Worm (Caenorhabditis elegans) whole organism, L2 larva: ENCODE measurements around the gene srz-54.
A peak's percentile ranks its signal among the peaks of the same experiment; 100 is the strongest.

Source experiments
- C34F6.9 ChIP-seq: fragments of 150-350 bp; optimal IDR thresholded peaks from 2 replicates; lab custom pipeline; 2014; ENCODE audit warnings: missing biosample characterization, missing genetic modification characterization
- Y55F3AM.14 ChIP-seq: fragments of 200-800 bp; sonication (Bioruptor generic); optimal IDR thresholded peaks from 2 replicates; lab custom pipeline; 2018; ENCODE audit warnings: mild to moderate bottlenecking, missing genetic modification characterization, missing compliant biosample characterization
- ZK546.5 ChIP-seq: sonication (generic microtip); optimal IDR thresholded peaks from 2 replicates; lab custom pipeline; 2017; ENCODE audit warnings: missing biosample characterization, missing genetic modification characterization
- aly-2 ChIP-seq: fragments of 150-350 bp; optimal IDR thresholded peaks from 2 replicates; lab custom pipeline; 2014; ENCODE audit warnings: missing biosample characterization, missing genetic modification characterization
- crh-2 ChIP-seq: sonication (generic microtip); optimal IDR thresholded peaks from 2 replicates; lab custom pipeline; 2017; ENCODE audit warnings: missing biosample characterization, missing genetic modification characterization
- dmd-4 ChIP-seq: sonication (generic microtip); optimal IDR thresholded peaks from 2 replicates; lab custom pipeline; 2017; ENCODE audit warnings: missing biosample characterization, missing genetic modification characterization
- egl-27 ChIP-seq: sonication (generic microtip); optimal IDR thresholded peaks from 3 replicates; lab custom pipeline; 2017; ENCODE audit warnings: missing biosample characterization, missing genetic modification reagents, missing genetic modification characterization
- fos-1 ChIP-seq: fragments of 150-350 bp; optimal IDR thresholded peaks from 2 replicates; lab custom pipeline; 2014; ENCODE audit warnings: missing biosample characterization, missing genetic modification characterization
- gmeb-1 ChIP-seq: fragments of 150-350 bp; optimal IDR thresholded peaks from 2 replicates; lab custom pipeline; 2014; ENCODE audit warnings: missing biosample characterization, missing genetic modification characterization
- lin-13 ChIP-seq: fragments of 150-350 bp; optimal IDR thresholded peaks from 2 replicates; lab custom pipeline; 2014; ENCODE audit warnings: missing biosample characterization, missing genetic modification reagents, missing genetic modification characterization
- lin-39 ChIP-seq: fragments of 150-350 bp; optimal IDR thresholded peaks from 2 replicates; lab custom pipeline; 2014; ENCODE audit warnings: missing biosample characterization, missing genetic modification reagents, missing genetic modification characterization
- lsy-2 ChIP-seq, 2 experiments: fragments of 150-350 bp in 1 of 2; sonication (generic microtip) in 1 of 2; optimal IDR thresholded peaks; 2 replicates each; lab custom pipeline; 2014 to 2017; ENCODE audit warnings: missing biosample characterization in 2 of 2, missing genetic modification characterization in 2 of 2
- mab-5 ChIP-seq: fragments of 150-350 bp; optimal IDR thresholded peaks from 2 replicates; lab custom pipeline; 2014; ENCODE audit warnings: missing biosample characterization, missing genetic modification characterization
- mdl-1 ChIP-seq, 2 experiments: fragments of 150-350 bp in 1 of 2; sonication (generic microtip) in 1 of 2; optimal IDR thresholded peaks; 2 replicates each; lab custom pipeline; 2017; ENCODE audit warnings: missing biosample characterization in 2 of 2, missing genetic modification characterization in 2 of 2
- nhr-11 ChIP-seq: fragments of 150-350 bp; optimal IDR thresholded peaks from 2 replicates; lab custom pipeline; 2014; ENCODE audit warnings: missing biosample characterization, missing genetic modification characterization
- nhr-129 ChIP-seq: fragments of 150-350 bp; optimal IDR thresholded peaks from 2 replicates; lab custom pipeline; 2014; ENCODE audit warnings: missing biosample characterization, missing genetic modification characterization
- nhr-21 ChIP-seq: fragments of 150-350 bp; optimal IDR thresholded peaks from 2 replicates; lab custom pipeline; 2014; ENCODE audit warnings: missing biosample characterization, missing genetic modification characterization
- nhr-23 ChIP-seq: fragments of 150-350 bp; optimal IDR thresholded peaks from 2 replicates; lab custom pipeline; 2014; ENCODE audit warnings: missing biosample characterization, missing genetic modification reagents, missing genetic modification characterization
- nhr-25 ChIP-seq: fragments of 150-350 bp; sonication (generic microtip); optimal IDR thresholded peaks from 3 replicates; lab custom pipeline; 2014; ENCODE audit warnings: missing biosample characterization, missing genetic modification characterization
- nhr-6 ChIP-seq: fragments of 150-350 bp; optimal IDR thresholded peaks from 2 replicates; lab custom pipeline; 2014; ENCODE audit warnings: missing biosample characterization, missing genetic modification characterization
- nhr-77 ChIP-seq: fragments of 150-350 bp; optimal IDR thresholded peaks from 2 replicates; lab custom pipeline; 2014; ENCODE audit warnings: missing biosample characterization, missing genetic modification characterization
- peb-1 ChIP-seq: fragments of 150-350 bp; optimal IDR thresholded peaks from 2 replicates; lab custom pipeline; 2014; ENCODE audit warnings: missing biosample characterization, missing genetic modification characterization
- sem-4 ChIP-seq: fragments of 150-350 bp; optimal IDR thresholded peaks from 2 replicates; lab custom pipeline; 2014; ENCODE audit warnings: missing biosample characterization, missing genetic modification reagents, missing genetic modification characterization
- sma-3 ChIP-seq: sonication (generic microtip); optimal IDR thresholded peaks from 2 replicates; lab custom pipeline; 2016; ENCODE audit warnings: missing genetic modification reagents, missing genetic modification characterization, missing compliant biosample characterization
- sma-9 ChIP-seq, 2 experiments: fragments of 150-350 bp in 1 of 2; sonication (generic microtip) in 1 of 2; optimal IDR thresholded peaks; 2 replicates each; lab custom pipeline; 2014 to 2016; ENCODE audit warnings: missing genetic modification characterization in 2 of 2, mild to moderate bottlenecking in 1 of 2, missing biosample characterization in 1 of 2, missing compliant biosample characterization in 1 of 2, missing genetic modification reagents in 1 of 2, moderate library complexity in 1 of 2
- snpc-4 ChIP-seq: fragments of 150-350 bp; optimal IDR thresholded peaks from 2 replicates; lab custom pipeline; 2014; ENCODE audit warnings: missing biosample characterization, missing genetic modification characterization
- unc-62 ChIP-seq: fragments of 150-350 bp; optimal IDR thresholded peaks from 2 replicates; lab custom pipeline; 2014; ENCODE audit warnings: missing biosample characterization, missing genetic modification reagents, missing genetic modification characterization
- zag-1 ChIP-seq: fragments of 150-350 bp; optimal IDR thresholded peaks from 2 replicates; lab custom pipeline; 2014; ENCODE audit warnings: missing biosample characterization, missing genetic modification characterization
- ztf-1 ChIP-seq: fragments of 200-800 bp; sonication (Bioruptor generic); conservative IDR thresholded peaks from 2 replicates; pipeline ENCODE4 v1.3.6; 2022; ENCODE audit warnings: missing genetic modification characterization, missing compliant biosample characterization
- ztf-11 ChIP-seq: sonication (generic microtip); optimal IDR thresholded peaks from 2 replicates; lab custom pipeline; 2017; ENCODE audit warnings: missing biosample characterization, missing genetic modification characterization

Gene srz-54

DNA sequence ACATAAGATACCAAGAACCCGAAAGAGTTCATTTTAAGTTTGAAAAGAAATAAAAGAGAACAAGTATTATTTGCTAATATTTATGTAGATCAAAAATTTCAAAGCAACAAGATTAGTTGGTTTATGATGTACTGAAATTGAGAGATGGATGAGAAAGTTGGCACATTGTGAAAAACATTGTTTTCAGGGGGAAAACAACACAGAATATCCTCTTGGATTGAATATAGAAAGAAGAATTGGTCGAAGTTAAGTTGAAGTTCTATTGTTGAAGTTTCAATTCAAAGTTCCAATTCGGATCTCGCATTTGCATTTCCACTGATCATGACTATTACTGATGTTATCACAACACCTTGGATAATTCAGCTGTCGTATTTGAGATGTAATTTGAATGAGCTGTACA is 20.2 kb downstream of the srz-54 start:
- no peak for TF ChIP-seq crh-2 (tag; lab: Kevin White, UChicago)
- no peak for TF ChIP-seq ztf-1 (GFP tag; lab: Robert Waterston, UW)
- TF ChIP-seq snpc-4 (tag; lab: Kevin White, UChicago): no peak
- TF ChIP-seq zag-1 (tag; lab: Kevin White, UChicago): no peak
- no peak for TF ChIP-seq nhr-21 (tag; lab: Kevin White, UChicago)
- TF ChIP-seq nhr-77 (tag; lab: Kevin White, UChicago): no peak
- no peak for TF ChIP-seq ZK546.5 (tag; lab: Kevin White, UChicago)
- no peak for TF ChIP-seq sma-9 (GFP tag; optimal IDR thresholded peaks at IDR 0.05; lab: Kevin White, UChicago)
- TF ChIP-seq sma-9 (tag; optimal IDR thresholded peaks at IDR 0.05; lab: Kevin White, UChicago): no peak
- TF ChIP-seq fos-1 (tag; lab: Kevin White, UChicago): no peak
- TF ChIP-seq ztf-11 (tag; lab: Kevin White, UChicago): no peak
- no peak for TF ChIP-seq lsy-2 (tag; optimal IDR thresholded peaks at IDR 0.05; lab: Kevin White, UChicago)
- no peak for TF ChIP-seq mab-5 (tag; lab: Kevin White, UChicago)
- TF ChIP-seq nhr-11 (tag; lab: Kevin White, UChicago): no peak
- TF ChIP-seq mdl-1 (tag; optimal IDR thresholded peaks at IDR 0.05; lab: Kevin White, UChicago): no peak
- TF ChIP-seq nhr-6 (tag; lab: Kevin White, UChicago): no peak
- no peak for TF ChIP-seq lin-13 (GFP tag; lab: Kevin White, UChicago)

ce11 chrV:17001167-17001566 is 20.7 kb downstream of the srz-54 start, which contains the start of gene sri-9:
TSS of gene sri-9 (plus strand) at chrV:17001467.
- TF ChIP-seq lin-39 (tag; lab: Kevin White, UChicago): no peak
- TF ChIP-seq, all 48 proteins: peak for 0

DNA sequence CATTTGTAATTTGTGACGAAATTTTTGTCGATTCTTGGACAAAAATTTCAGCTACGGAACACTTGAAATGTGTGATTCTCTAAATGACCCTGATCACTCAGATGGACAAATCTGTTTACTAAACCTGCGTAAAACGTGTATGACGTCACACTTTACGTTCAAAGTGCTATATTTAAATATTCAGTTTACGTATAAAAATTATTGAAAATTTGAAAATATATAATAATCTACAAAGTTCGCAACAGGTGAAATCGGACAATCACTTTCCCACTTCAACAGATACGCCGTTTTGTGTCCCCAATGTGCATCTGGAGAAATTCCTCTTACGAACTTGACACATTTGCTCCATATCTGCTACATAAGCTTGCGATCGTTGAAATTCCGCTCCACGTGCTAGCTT is 24.7 kb downstream of the srz-54 start, which contains the start of gene srh-131:
Gene srh-131 (plus strand): TSS at position 301 of the 400 bp plus-strand sequence.
- no peak for TF ChIP-seq ztf-11 (tag; lab: Kevin White, UChicago)
- TF ChIP-seq aly-2 (tag; lab: Kevin White, UChicago): no peak
- TF ChIP-seq nhr-25 (tag; lab: Kevin White, UChicago): no peak
- no peak for TF ChIP-seq lin-39 (tag; lab: Kevin White, UChicago)
- TF ChIP-seq ZK546.5 (tag; lab: Kevin White, UChicago): no peak

- TF ChIP-seq dmd-4: no peak
- no peak for TF ChIP-seq gmeb-1 (tag; lab: Kevin White, UChicago)
- TF ChIP-seq lsy-2 (tag; optimal IDR thresholded peaks at IDR 0.05; lab: Kevin White, UChicago): no peak
- TF ChIP-seq Y55F3AM.14 (GFP tag; lab: Kevin White, UChicago): no peak
- no peak for TF ChIP-seq nhr-21 (tag; lab: Kevin White, UChicago)
- TF ChIP-seq sma-3 (GFP tag; lab: Kevin White, UChicago): no peak
Measured at ce11 chrV:17008302-17008701, 27.8 kb downstream of the srz-54 start, which contains the start of gene sri-69. TSS of gene sri-69 (minus strand) at chrV:17008402.

ce11 chrV:17009342-17010064 is 29.0 kb downstream of the srz-54 start, which contains the start of the genes clc-12 and clec-240:
TSS of gene clc-12 (minus strand) at chrV:17009388.
TSS of gene clec-240 (plus strand) at chrV:17010014.
- TF ChIP-seq Y55F3AM.14 (GFP tag; lab: Kevin White, UChicago) (no peak), aly-2 (tag; lab: Kevin White, UChicago) (no peak), peb-1 (no peak), fos-1 (tag; lab: Kevin White, UChicago) (peak; percentile 49), ZK546.5 (tag; lab: Kevin White, UChicago) (no peak), nhr-23 (tag; lab: Kevin White, UChicago) (no peak)

DNA sequence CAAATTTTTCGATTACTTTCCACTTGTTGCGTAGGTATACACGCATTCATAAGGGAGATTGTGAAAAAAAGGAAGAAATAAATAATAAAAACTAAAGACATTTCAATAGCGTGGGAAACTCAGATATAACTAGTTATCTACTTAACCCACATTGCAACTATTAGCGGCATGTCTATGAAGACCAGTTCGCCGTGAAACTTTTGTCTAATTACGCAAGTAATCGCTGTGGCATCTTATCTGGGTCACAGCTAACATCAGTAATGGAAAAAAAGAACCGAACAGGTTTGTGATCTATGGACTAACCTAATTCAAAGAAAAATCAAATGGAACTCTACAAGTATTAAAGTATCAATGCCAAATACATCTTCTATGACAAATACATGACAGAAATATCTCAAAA is 32.8 kb downstream of the srz-54 start, which contains the start of gene clec-241:
Gene clec-241 (minus strand): TSS at position 101 of the 400 bp plus-strand sequence.
- TF ChIP-seq C34F6.9 (tag; lab: Kevin White, UChicago) (no peak), mdl-1 (tag; optimal IDR thresholded peaks at IDR 0.05; lab: Kevin White, UChicago) (no peak), nhr-25 (tag; lab: Kevin White, UChicago) (no peak), egl-27 (no peak), sma-3 (GFP tag; lab: Kevin White, UChicago) (no peak), unc-62 (no peak), crh-2 (tag; lab: Kevin White, UChicago) (no peak), lin-13 (GFP tag; lab: Kevin White, UChicago) (no peak), sem-4 (no peak), snpc-4 (tag; lab: Kevin White, UChicago) (no peak), fos-1 (tag; lab: Kevin White, UChicago) (no peak), nhr-129 (tag; lab: Kevin White, UChicago) (no peak), nhr-11 (tag; lab: Kevin White, UChicago) (no peak), nhr-6 (tag; lab: Kevin White, UChicago) (no peak), lin-39 (tag; lab: Kevin White, UChicago) (no peak)
- TF ChIP-seq, all 48 proteins: peak for 0
